Worm (Caenorhabditis elegans) whole organism, mixed stage, embryonic: ENCODE measurements around the gene Y41D4B.6.

ENCODE experiments used
- M03D4.4 ChIP-seq: sonication (generic microtip); optimal IDR thresholded peaks from 2 replicates; lab custom pipeline; 2017; ENCODE audit warnings: mild to moderate bottlenecking, missing genetic modification characterization, missing compliant biosample characterization
- bed-3 ChIP-seq: fragments of 200-800 bp; sonication (Bioruptor generic); optimal IDR thresholded peaks from 3 replicates; lab custom pipeline; 2018; ENCODE audit warnings: mild to moderate bottlenecking, missing genetic modification characterization, moderate library complexity, missing compliant biosample characterization
- blmp-1 ChIP-seq: fragments of 150-350 bp; optimal IDR thresholded peaks from 2 replicates; lab custom pipeline; 2014; ENCODE audit warnings: missing biosample characterization, missing genetic modification characterization
- ceh-39 ChIP-seq: fragments of 150-350 bp; optimal IDR thresholded peaks from 2 replicates; lab custom pipeline; 2014; ENCODE audit warnings: missing biosample characterization, missing genetic modification characterization
- ceh-43 ChIP-seq: fragments of 200-800 bp; sonication (Bioruptor generic); optimal IDR thresholded peaks from 2 replicates; lab custom pipeline; 2018; ENCODE audit warnings: mild to moderate bottlenecking, missing genetic modification characterization, moderate library complexity, missing compliant biosample characterization
- ceh-83 ChIP-seq: fragments of 200-800 bp; sonication (Bioruptor generic); optimal IDR thresholded peaks from 2 replicates; lab custom pipeline; 2018; ENCODE audit warnings: mild to moderate bottlenecking, missing genetic modification characterization, missing compliant biosample characterization
- ces-1 ChIP-seq: fragments of 150-350 bp; optimal IDR thresholded peaks from 2 replicates; lab custom pipeline; 2014; ENCODE audit warnings: missing biosample characterization, missing genetic modification reagents, missing genetic modification characterization
- cnd-1 ChIP-seq: fragments of 200-800 bp; sonication (Bioruptor generic); optimal IDR thresholded peaks from 2 replicates; lab custom pipeline; 2018; ENCODE audit warnings: mild to moderate bottlenecking, missing genetic modification characterization, missing compliant biosample characterization
- drap-1 ChIP-seq: fragments of 200-800 bp; sonication (Bioruptor generic); optimal IDR thresholded peaks from 3 replicates; lab custom pipeline; 2018; ENCODE audit warnings: mild to moderate bottlenecking, missing genetic modification characterization, missing compliant biosample characterization
- elt-1 ChIP-seq: sonication (generic microtip); optimal IDR thresholded peaks from 2 replicates; lab custom pipeline; 2017; ENCODE audit warnings: missing genetic modification characterization, mild to moderate bottlenecking, missing compliant biosample characterization, antibody characterized with exemption, moderate library complexity, borderline replicate concordance; ENCODE audit not compliant: insufficient read depth
- elt-3 ChIP-seq: fragments of 150-350 bp; optimal IDR thresholded peaks from 2 replicates; lab custom pipeline; 2014; ENCODE audit warnings: missing biosample characterization, missing genetic modification characterization
- flh-1 ChIP-seq: fragments of 200-800 bp; sonication (Bioruptor generic); optimal IDR thresholded peaks from 2 replicates; lab custom pipeline; 2018; ENCODE audit warnings: mild to moderate bottlenecking, missing genetic modification characterization, moderate library complexity, missing compliant biosample characterization
- ham-2 ChIP-seq: fragments of 200-800 bp; sonication (Bioruptor generic); optimal IDR thresholded peaks from 2 replicates; lab custom pipeline; 2018; ENCODE audit warnings: mild to moderate bottlenecking, missing genetic modification characterization, missing compliant biosample characterization
- hlh-1 ChIP-seq: fragments of 150-350 bp; optimal IDR thresholded peaks from 2 replicates; lab custom pipeline; 2014; ENCODE audit warnings: missing biosample characterization, missing genetic modification reagents, missing genetic modification characterization
- lin-13 ChIP-seq: fragments of 150-350 bp; optimal IDR thresholded peaks from 2 replicates; lab custom pipeline; 2014; ENCODE audit warnings: missing biosample characterization, missing genetic modification characterization
- lin-32 ChIP-seq: fragments of 200-800 bp; sonication (Bioruptor generic); optimal IDR thresholded peaks from 2 replicates; lab custom pipeline; 2018; ENCODE audit warnings: mild to moderate bottlenecking, missing genetic modification characterization, missing compliant biosample characterization
- lsy-2 ChIP-seq: fragments of 150-350 bp; optimal IDR thresholded peaks from 2 replicates; lab custom pipeline; 2014; ENCODE audit warnings: missing biosample characterization, missing genetic modification characterization
- mab-5 ChIP-seq: fragments of 150-350 bp; optimal IDR thresholded peaks from 2 replicates; lab custom pipeline; 2014; ENCODE audit warnings: missing biosample characterization, missing genetic modification characterization
- mep-1 ChIP-seq: fragments of 150-350 bp; optimal IDR thresholded peaks from 2 replicates; lab custom pipeline; 2017; ENCODE audit warnings: missing biosample characterization, missing genetic modification reagents, missing genetic modification characterization, inconsistent platforms
- mls-2 ChIP-seq: sonication (generic microtip); optimal IDR thresholded peaks from 2 replicates; lab custom pipeline; 2016; ENCODE audit warnings: mild to moderate bottlenecking, missing genetic modification characterization, moderate library complexity, missing compliant biosample characterization
- nhr-12 ChIP-seq: fragments of 150-350 bp; optimal IDR thresholded peaks from 2 replicates; lab custom pipeline; 2014; ENCODE audit warnings: missing biosample characterization, missing genetic modification characterization
- nhr-2 ChIP-seq: fragments of 150-350 bp; optimal IDR thresholded peaks from 2 replicates; lab custom pipeline; 2014; ENCODE audit warnings: missing biosample characterization, missing genetic modification characterization
- nhr-237 ChIP-seq: fragments of 150-350 bp; optimal IDR thresholded peaks from 2 replicates; lab custom pipeline; 2014; ENCODE audit warnings: missing biosample characterization, missing genetic modification characterization
- nhr-28 ChIP-seq: fragments of 150-350 bp; optimal IDR thresholded peaks from 2 replicates; lab custom pipeline; 2014; ENCODE audit warnings: missing biosample characterization, missing genetic modification characterization
- nhr-76 ChIP-seq: sonication (generic microtip); optimal IDR thresholded peaks from 2 replicates; lab custom pipeline; 2017; ENCODE audit warnings: missing biosample characterization, missing genetic modification characterization
- pha-4 ChIP-seq: fragments of 150-350 bp; optimal IDR thresholded peaks from 2 replicates; lab custom pipeline; 2018; ENCODE audit warnings: missing biosample characterization, missing genetic modification reagents, missing genetic modification characterization
- sem-2 ChIP-seq: fragments of 200-800 bp; sonication (Bioruptor generic); optimal IDR thresholded peaks from 2 replicates; lab custom pipeline; 2018; ENCODE audit warnings: mild to moderate bottlenecking, missing genetic modification characterization, missing compliant biosample characterization
- snpc-4 ChIP-seq: fragments of 150-350 bp; optimal IDR thresholded peaks from 2 replicates; lab custom pipeline; 2014; ENCODE audit warnings: missing biosample characterization, missing genetic modification characterization
- sptf-1 ChIP-seq: sonication (generic microtip); optimal IDR thresholded peaks from 2 replicates; lab custom pipeline; 2017; ENCODE audit warnings: mild to moderate bottlenecking, missing genetic modification characterization, moderate library complexity, missing compliant biosample characterization
- tbx-8 ChIP-seq: fragments of 200-800 bp; sonication (Bioruptor generic); optimal IDR thresholded peaks from 2 replicates; lab custom pipeline; 2018; ENCODE audit warnings: mild to moderate bottlenecking, missing genetic modification characterization, moderate library complexity, missing compliant biosample characterization
- unc-120 ChIP-seq: sonication (generic microtip); optimal IDR thresholded peaks from 2 replicates; lab custom pipeline; 2017; ENCODE audit warnings: missing genetic modification characterization, missing compliant biosample characterization; ENCODE audit not compliant: poor library complexity, severe bottlenecking
- unc-39 ChIP-seq: fragments of 150-350 bp; optimal IDR thresholded peaks from 2 replicates; lab custom pipeline; 2014; ENCODE audit warnings: missing biosample characterization, missing genetic modification characterization
- unc-62 ChIP-seq: fragments of 150-350 bp; optimal IDR thresholded peaks from 2 replicates; lab custom pipeline; 2014; ENCODE audit warnings: missing biosample characterization, missing genetic modification reagents, missing genetic modification characterization
- zip-8 ChIP-seq: fragments of 150-350 bp; optimal IDR thresholded peaks from 2 replicates; lab custom pipeline; 2014; ENCODE audit warnings: missing biosample characterization, missing genetic modification characterization
- ztf-11 ChIP-seq: fragments of 150-350 bp; optimal IDR thresholded peaks from 2 replicates; lab custom pipeline; 2014; ENCODE audit warnings: missing biosample characterization, missing genetic modification characterization

Gene Y41D4B.6

ce11 chrIV:1633445-1633844 lies at the start of gene Y41D4B.6:
TSS of gene Y41D4B.6 (plus strand) at chrIV:1633745.
- TF ChIP-seq ztf-11 (no peak), nhr-237 (tag; lab: Kevin White, UChicago) (no peak), pha-4 (tag; lab: Kevin White, UChicago) (no peak), ces-1 (GFP tag; lab: Kevin White, UChicago) (no peak), mep-1 (tag; lab: Kevin White, UChicago) (no peak), unc-120 (tag; lab: Kevin White, UChicago) (no peak), ceh-39 (tag; lab: Kevin White, UChicago) (no peak), snpc-4 (tag; lab: Kevin White, UChicago) (no peak), unc-62 (GFP tag; lab: Kevin White, UChicago) (no peak), M03D4.4 (tag; lab: Kevin White, UChicago) (no peak), unc-39 (tag; lab: Kevin White, UChicago) (no peak), lsy-2 (tag; lab: Kevin White, UChicago) (no peak), elt-3 (tag; lab: Kevin White, UChicago) (no peak), nhr-76 (no peak), bed-3 (GFP tag; lab: Kevin White, UChicago) (no peak), blmp-1 (tag; lab: Kevin White, UChicago) (no peak), cnd-1 (tag; lab: Kevin White, UChicago) (no peak)

- TF ChIP-seq nhr-237 (tag; lab: Kevin White, UChicago) (peak; percentile 73), mab-5 (tag; lab: Kevin White, UChicago) (peak; percentile 43), mls-2 (tag; lab: Kevin White, UChicago) (peak; percentile 91), flh-1 (GFP tag; lab: Kevin White, UChicago) (peak; percentile 59), elt-1 (tag; lab: Kevin White, UChicago) (peak; percentile 0), lin-13 (tag; lab: Kevin White, UChicago) (peak; percentile 95), snpc-4 (tag; lab: Kevin White, UChicago) (no peak), nhr-2 (tag; lab: Kevin White, UChicago) (no peak), bed-3 (GFP tag; lab: Kevin White, UChicago) (peak; percentile 69), ceh-83 (GFP tag; lab: Kevin White, UChicago) (peak; percentile 78), tbx-8 (GFP tag; lab: Kevin White, UChicago) (peak; percentile 77), M03D4.4 (tag; lab: Kevin White, UChicago) (peak; percentile 89), ztf-11 (peak; percentile 88), unc-62 (GFP tag; lab: Kevin White, UChicago) (peak; percentile 38), lin-32 (GFP tag; lab: Kevin White, UChicago) (peak; percentile 55), nhr-28 (tag; lab: Kevin White, UChicago) (no peak), ces-1 (GFP tag; lab: Kevin White, UChicago) (peak; percentile 41), ham-2 (GFP tag; lab: Kevin White, UChicago) (peak; percentile 70), elt-3 (tag; lab: Kevin White, UChicago) (no peak), lsy-2 (tag; lab: Kevin White, UChicago) (peak; percentile 70), hlh-1 (tag; lab: Kevin White, UChicago) (peak; percentile 96), nhr-76 (peak; percentile 12), pha-4 (tag; lab: Kevin White, UChicago) (peak; percentile 69), mep-1 (tag; lab: Kevin White, UChicago) (peak; percentile 96), ceh-43 (GFP tag; lab: Kevin White, UChicago) (peak; percentile 88), drap-1 (GFP tag; lab: Kevin White, UChicago) (peak; percentile 84), unc-120 (tag; lab: Kevin White, UChicago) (peak; percentile 83), blmp-1 (tag; lab: Kevin White, UChicago) (no peak), ceh-39 (tag; lab: Kevin White, UChicago) (no peak), cnd-1 (tag; lab: Kevin White, UChicago) (peak; percentile 83), unc-39 (tag; lab: Kevin White, UChicago) (peak; percentile 51), nhr-12 (tag; lab: Kevin White, UChicago) (peak; percentile 77), zip-8 (tag; lab: Kevin White, UChicago) (no peak), sptf-1 (peak; percentile 95), sem-2 (GFP tag; lab: Kevin White, UChicago) (peak; percentile 66)
Observed at ce11 chrIV:1595802-1596201, 37.7 kb upstream of the Y41D4B.6 start, which contains the start of gene npp-8. TSS of gene npp-8 (minus strand) at chrIV:1595824.
